Fruit fly (Drosophila melanogaster): ENCODE data around the gene CG44475.

Gene CG44475

DNA sequence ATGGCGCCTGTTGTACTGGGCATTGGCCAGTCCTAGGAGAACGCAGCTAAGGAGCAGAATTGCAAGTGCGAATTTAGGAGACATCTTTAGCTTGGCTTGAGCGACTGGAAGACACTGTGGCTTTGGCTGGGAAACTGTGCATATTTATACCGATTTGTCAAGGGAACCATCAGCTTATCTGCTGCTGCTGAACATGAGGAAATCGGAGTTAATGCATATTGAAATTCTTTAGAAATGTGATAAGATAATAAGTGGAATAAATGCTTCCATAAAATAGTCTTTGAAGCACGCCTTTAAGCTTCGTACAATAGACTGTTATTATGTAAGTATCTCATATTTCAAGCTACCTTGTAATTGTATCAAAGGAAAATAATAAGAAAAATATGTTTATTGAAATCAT is at the start of gene CG44475:
Gene CG44475, minus strand, starts transcription at position 101 of the 400 bp plus-strand sequence.
- TF ChIP-seq pad (GFP tag; optimal IDR thresholded peaks at IDR 0.05) = no peak
- TF ChIP-seq Mnt (GFP tag; optimal IDR thresholded peaks at IDR 0.05) = no peak
- TF ChIP-seq kay (GFP tag; ENCODE audit: borderline replicate concordance) = no peak
- TF ChIP-seq CG7101 (tag; optimal IDR thresholded peaks at IDR 0.05) = no peak
- no peak for TF ChIP-seq CG7045 (GFP tag; optimal IDR thresholded peaks at IDR 0.05)
- no peak for TF ChIP-seq toe (GFP tag; optimal IDR thresholded peaks at IDR 0.05)
- TF ChIP-seq bab1 (GFP tag; optimal IDR thresholded peaks at IDR 0.05) = no peak
- no peak for TF ChIP-seq CG14711 (tag; optimal IDR thresholded peaks at IDR 0.05)
- no peak for TF ChIP-seq CG12768 (GFP tag; optimal IDR thresholded peaks at IDR 0.05)

DNA sequence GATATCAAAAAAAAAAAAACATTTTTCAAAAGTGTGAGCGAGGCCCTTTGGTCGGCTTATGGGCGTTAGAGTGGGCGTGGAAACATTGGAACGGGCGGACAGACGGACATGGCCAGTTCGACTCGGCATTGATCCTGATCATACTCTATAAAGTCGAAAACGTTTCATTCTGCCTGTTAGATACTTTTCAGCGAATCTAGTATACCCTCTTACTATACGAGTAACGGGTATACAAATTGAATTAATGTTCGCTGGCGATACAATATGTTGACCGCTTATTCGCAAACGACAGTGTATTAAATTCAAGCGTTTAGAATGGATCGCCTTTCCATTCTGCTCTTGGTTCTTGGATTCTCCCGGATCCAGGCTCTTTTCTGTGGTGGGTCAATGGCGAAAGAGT is 40.1 kb upstream of the CG44475 start, which contains the start of gene CG4793:
Gene CG4793, plus strand, starts transcription at position 301 of the 400 bp plus-strand sequence.
- no peak for TF ChIP-seq Hr96 (GFP tag; optimal IDR thresholded peaks at IDR 0.05)

DNA sequence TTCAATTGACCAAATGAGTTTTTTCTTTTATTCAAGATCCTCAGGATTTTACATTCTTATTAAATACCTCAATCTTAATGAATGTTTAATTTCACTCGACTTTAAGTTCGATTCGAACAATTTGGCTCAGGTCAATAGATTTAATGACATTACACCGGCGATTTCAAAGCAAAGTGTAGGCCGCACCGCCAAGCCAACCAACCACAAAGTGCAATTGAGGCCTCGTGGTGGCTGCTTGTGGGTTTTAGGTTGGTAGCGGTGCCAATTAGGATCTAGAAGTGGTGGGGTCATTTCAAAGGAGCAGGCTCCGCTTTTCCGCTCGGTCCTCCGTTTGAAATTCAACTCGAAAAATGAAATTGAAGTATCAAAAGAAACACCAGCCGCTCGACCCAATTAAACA is 33.6 kb upstream of the CG44475 start, which contains the start of gene CG13244:
Gene CG13244, plus strand, starts transcription at position 301 of the 400 bp plus-strand sequence.
- no peak for TF ChIP-seq CG1620 (GFP tag; optimal IDR thresholded peaks at IDR 0.05)
- TF ChIP-seq CG7101 (tag; optimal IDR thresholded peaks at IDR 0.05) = no peak
- TF ChIP-seq CG5204 (GFP tag; optimal IDR thresholded peaks at IDR 0.05) = no peak
- no peak for TF ChIP-seq CG12768 (GFP tag; optimal IDR thresholded peaks at IDR 0.05)
- no peak for TF ChIP-seq pad (GFP tag; optimal IDR thresholded peaks at IDR 0.05)
- no peak for TF ChIP-seq CG33017 (tag; optimal IDR thresholded peaks at IDR 0.05)
- TF ChIP-seq CG14711 (tag; optimal IDR thresholded peaks at IDR 0.05) = no peak

DNA sequence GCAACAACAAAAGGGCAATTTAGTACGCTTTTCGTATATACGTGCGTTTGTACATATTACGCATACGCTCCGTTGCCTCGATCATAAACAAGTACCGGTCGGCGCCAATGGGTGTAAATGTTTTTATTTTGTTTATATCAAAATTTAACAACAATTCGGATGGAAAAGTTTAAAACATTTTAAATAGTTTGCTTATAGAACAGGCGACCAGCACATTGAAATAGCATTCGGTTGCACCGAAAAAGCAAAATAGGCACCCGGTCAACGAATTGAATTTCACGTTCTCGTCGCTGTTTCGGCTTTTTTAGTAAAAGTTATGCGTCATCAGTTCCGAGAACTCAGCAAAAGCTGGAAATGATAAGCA is 30.7 kb upstream of the CG44475 start:
- no peak for TF ChIP-seq CG11617 (GFP tag; optimal IDR thresholded peaks at IDR 0.05)
- no peak for TF ChIP-seq CG33017 (tag; optimal IDR thresholded peaks at IDR 0.05)
- no peak for TF ChIP-seq toe (GFP tag; optimal IDR thresholded peaks at IDR 0.05)
- TF ChIP-seq tj (GFP tag; optimal IDR thresholded peaks at IDR 0.05) = peak; percentile 83
- TF ChIP-seq cnc (optimal IDR thresholded peaks at IDR 0.05) = no peak
- no peak for TF ChIP-seq CG12768 (GFP tag; optimal IDR thresholded peaks at IDR 0.05)
- no peak for TF ChIP-seq Hr96 (GFP tag; optimal IDR thresholded peaks at IDR 0.05)
- no peak for TF ChIP-seq CG7045 (GFP tag; optimal IDR thresholded peaks at IDR 0.05)
- TF ChIP-seq Mnt (GFP tag; optimal IDR thresholded peaks at IDR 0.05) = no peak
- no peak for TF ChIP-seq ovo (GFP tag; optimal IDR thresholded peaks at IDR 0.05)
- peak; percentile 14 for TF ChIP-seq cic (GFP tag; optimal IDR thresholded peaks at IDR 0.05)
- no peak for TF ChIP-seq CG5204 (GFP tag; optimal IDR thresholded peaks at IDR 0.05)
- TF ChIP-seq CG7101 (tag; optimal IDR thresholded peaks at IDR 0.05) = no peak
- no peak for TF ChIP-seq CG1620 (GFP tag; optimal IDR thresholded peaks at IDR 0.05)
- TF ChIP-seq Clk (GFP tag; optimal IDR thresholded peaks at IDR 0.05) = no peak
- TF ChIP-seq bab1 (GFP tag; optimal IDR thresholded peaks at IDR 0.05) = peak; percentile 36
- no peak for TF ChIP-seq Crg-1 (GFP tag; optimal IDR thresholded peaks at IDR 0.05)
- no peak for TF ChIP-seq CG14711 (tag; optimal IDR thresholded peaks at IDR 0.05)
- no peak for TF ChIP-seq kay (GFP tag; ENCODE audit: borderline replicate concordance)
- TF ChIP-seq pad (GFP tag; optimal IDR thresholded peaks at IDR 0.05) = no peak

DNA sequence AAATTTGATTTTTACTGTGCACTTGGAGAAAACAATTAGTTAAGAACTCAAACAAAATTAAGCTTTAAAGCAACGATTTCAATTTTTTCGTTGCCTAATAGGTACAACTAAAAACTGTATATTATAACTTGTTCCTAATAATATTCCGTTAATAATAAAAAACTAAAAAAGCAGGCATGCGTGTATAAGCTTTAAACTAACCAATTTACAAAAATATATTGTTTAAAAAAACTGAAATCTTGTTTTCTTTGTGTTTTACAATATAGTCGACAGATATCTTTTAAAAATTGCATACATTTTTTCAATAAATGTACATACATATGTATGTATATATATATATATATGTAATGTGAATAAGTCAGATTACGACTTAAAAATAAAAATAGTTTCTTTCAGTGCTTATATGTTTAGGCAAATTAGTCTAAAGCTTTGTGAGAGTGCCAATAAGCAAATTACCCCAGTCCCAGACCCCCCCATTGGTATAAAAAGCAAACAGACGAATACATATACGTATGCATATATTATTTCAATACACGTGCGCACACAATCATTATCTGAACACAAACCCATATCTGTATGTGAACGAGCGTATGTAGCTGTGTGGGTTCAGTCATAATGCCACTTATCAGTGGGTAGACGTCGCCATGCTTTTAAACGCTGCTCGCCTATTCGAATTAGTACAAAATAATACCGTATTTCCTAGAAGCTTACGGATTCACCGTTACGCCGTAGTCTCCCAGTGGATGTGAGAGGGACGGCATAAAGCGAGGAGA is 30.1 kb upstream of the CG44475 start:
- TF ChIP-seq bab1 (GFP tag; optimal IDR thresholded peaks at IDR 0.05) (no peak), CG33017 (tag; optimal IDR thresholded peaks at IDR 0.05) (peak; percentile 51), CG7101 (tag; optimal IDR thresholded peaks at IDR 0.05) (peak; percentile 49), cnc (optimal IDR thresholded peaks at IDR 0.05) (no peak), CG12768 (GFP tag; optimal IDR thresholded peaks at IDR 0.05) (no peak), pad (GFP tag; optimal IDR thresholded peaks at IDR 0.05) (peak; percentile 71), toe (GFP tag; optimal IDR thresholded peaks at IDR 0.05) (peak; percentile 39), CG14711 (tag; optimal IDR thresholded peaks at IDR 0.05) (peak; percentile 57), CG7045 (GFP tag; optimal IDR thresholded peaks at IDR 0.05) (peak; percentile 43), ovo (GFP tag; optimal IDR thresholded peaks at IDR 0.05) (peak; percentile 99), Clk (GFP tag; optimal IDR thresholded peaks at IDR 0.05) (no peak), Crg-1 (GFP tag; optimal IDR thresholded peaks at IDR 0.05) (no peak), kay (GFP tag; ENCODE audit: borderline replicate concordance) (peak; percentile 77), CG5204 (GFP tag; optimal IDR thresholded peaks at IDR 0.05) (no peak), cic (GFP tag; optimal IDR thresholded peaks at IDR 0.05) (peak; percentile 90), CG1620 (GFP tag; optimal IDR thresholded peaks at IDR 0.05) (no peak), CG11617 (GFP tag; optimal IDR thresholded peaks at IDR 0.05) (peak; percentile 63), Mnt (GFP tag; optimal IDR thresholded peaks at IDR 0.05) (peak; percentile 93)

DNA sequence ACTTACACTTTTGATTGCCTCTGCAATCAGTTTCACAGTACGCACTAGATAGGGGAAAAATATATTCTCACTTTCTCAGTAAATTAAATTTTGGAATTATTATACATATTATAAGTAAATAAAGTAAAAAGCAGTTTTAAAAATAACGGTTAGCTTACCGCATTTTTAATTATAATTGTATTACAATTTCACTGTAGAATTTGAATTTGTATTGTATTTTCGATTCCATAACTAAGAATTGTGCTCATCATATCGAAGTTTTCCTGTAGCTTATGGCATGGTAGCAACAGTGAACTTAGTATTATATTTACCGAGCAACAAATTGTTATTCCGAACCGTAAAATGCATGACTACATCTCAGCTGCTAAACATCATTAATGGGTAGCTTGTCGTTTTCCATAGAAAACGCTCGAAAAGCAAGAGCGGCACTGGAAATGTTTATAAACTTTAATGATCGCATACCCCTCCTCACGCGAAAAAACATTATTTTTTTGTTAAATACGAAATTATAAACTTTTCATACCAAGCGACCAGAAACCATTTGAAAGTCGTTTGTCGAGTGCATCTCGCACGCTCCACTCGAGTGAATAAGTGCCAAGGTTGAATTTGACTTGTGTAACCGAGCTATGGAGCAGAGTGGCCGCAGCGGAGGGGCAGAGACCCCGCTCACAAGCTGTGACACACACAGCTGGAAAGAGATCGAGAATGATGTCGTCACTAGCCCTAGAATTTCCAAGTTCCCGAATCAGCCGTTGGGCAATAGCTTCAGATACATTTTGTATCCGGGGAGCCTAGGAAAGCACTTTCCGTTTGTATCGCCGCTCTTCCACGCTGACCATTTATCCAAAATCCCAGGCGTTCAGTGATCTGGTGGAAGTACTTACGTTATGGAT is 29.3 kb upstream of the CG44475 start:
- TF ChIP-seq pad (GFP tag; optimal IDR thresholded peaks at IDR 0.05) (peak; percentile 77), kay (GFP tag; ENCODE audit: borderline replicate concordance) (peak; percentile 98), bab1 (GFP tag; optimal IDR thresholded peaks at IDR 0.05) (peak; percentile 93), ovo (GFP tag; optimal IDR thresholded peaks at IDR 0.05) (no peak), Mnt (GFP tag; optimal IDR thresholded peaks at IDR 0.05) (peak; percentile 33), Crg-1 (GFP tag; optimal IDR thresholded peaks at IDR 0.05) (peak; percentile 84), Hr96 (GFP tag; optimal IDR thresholded peaks at IDR 0.05) (peak; percentile 38), CG14711 (tag; optimal IDR thresholded peaks at IDR 0.05) (peak; percentile 88), CG7045 (GFP tag; optimal IDR thresholded peaks at IDR 0.05) (peak; percentile 91), CG33017 (tag; optimal IDR thresholded peaks at IDR 0.05) (peak; percentile 93), cnc (optimal IDR thresholded peaks at IDR 0.05) (no peak), tj (GFP tag; optimal IDR thresholded peaks at IDR 0.05) (peak; percentile 91), CG5204 (GFP tag; optimal IDR thresholded peaks at IDR 0.05) (peak; percentile 76), CG11617 (GFP tag; optimal IDR thresholded peaks at IDR 0.05) (peak; percentile 92), CG7101 (tag; optimal IDR thresholded peaks at IDR 0.05) (peak; percentile 93), CG12768 (GFP tag; optimal IDR thresholded peaks at IDR 0.05) (peak; percentile 90), Clk (GFP tag; optimal IDR thresholded peaks at IDR 0.05) (peak; percentile 69), CG1620 (GFP tag; optimal IDR thresholded peaks at IDR 0.05) (peak; percentile 32), toe (GFP tag; optimal IDR thresholded peaks at IDR 0.05) (peak; percentile 65), cic (GFP tag; optimal IDR thresholded peaks at IDR 0.05) (peak; percentile 38)

Data from whole organism, adult.